Fruit fly (Drosophila melanogaster) whole organism, embryonic: Measurements from ENCODE around the gene Snm1.

Source experiments
- Adf1 ChIP-seq: fragments of 200-800 bp; sonication (Bioruptor generic); IDR thresholded peaks from 2 replicates; pipeline ENCODE4 v1.3.6; 2022; ENCODE audit warnings: missing biosample characterization, missing genetic modification characterization
- B-H1 ChIP-seq: fragments of 200-800 bp; sonication (Bioruptor generic); IDR thresholded peaks from 3 replicates; pipeline ENCODE4 v1.3.6; 2022; ENCODE audit warnings: missing biosample characterization, missing genetic modification characterization
- CG10321 ChIP-seq: fragments of 200-800 bp; sonication (Bioruptor generic); IDR thresholded peaks from 2 replicates; pipeline ENCODE4 v1.3.6; 2022; ENCODE audit warnings: missing biosample characterization, missing genetic modification characterization
- CG11560 ChIP-seq: fragments of 200-800 bp; sonication (Bioruptor generic); IDR thresholded peaks from 3 replicates; pipeline ENCODE4 v1.3.6; 2022; ENCODE audit warnings: missing biosample characterization, missing genetic modification characterization
- CG12219 ChIP-seq: fragments of 200-800 bp; sonication (Bioruptor generic); optimal IDR thresholded peaks from 3 replicates; lab custom pipeline; 2018; ENCODE audit warnings: missing biosample characterization, mild to moderate bottlenecking, missing genetic modification characterization
- CG12299 ChIP-seq: fragments of 200-800 bp; sonication (Bioruptor generic); optimal IDR thresholded peaks from 2 replicates; lab custom pipeline; 2018; ENCODE audit warnings: missing biosample characterization, mild to moderate bottlenecking, missing genetic modification characterization
- CG1233 ChIP-seq: fragments of 200-800 bp; sonication (Bioruptor generic); optimal IDR thresholded peaks from 4 replicates; lab custom pipeline; 2018; ENCODE audit warnings: missing biosample characterization, mild to moderate bottlenecking, missing genetic modification characterization
- CG14014 ChIP-seq: fragments of 200-800 bp; sonication (Bioruptor generic); IDR thresholded peaks from 2 replicates; pipeline ENCODE4 v1.3.6; 2022; ENCODE audit warnings: missing biosample characterization, missing genetic modification characterization
- CG14667 ChIP-seq: fragments of 200-800 bp; sonication (Bioruptor generic); IDR thresholded peaks from 2 replicates; pipeline ENCODE4 v1.3.6; 2022; ENCODE audit warnings: missing biosample characterization, missing genetic modification characterization
- CG15269 ChIP-seq: fragments of 200-800 bp; sonication (Bioruptor generic); optimal IDR thresholded peaks from 2 replicates; lab custom pipeline; 2018; ENCODE audit warnings: missing biosample characterization, mild to moderate bottlenecking, missing genetic modification characterization, moderate library complexity
- CG15514 ChIP-seq: fragments of 200-800 bp; sonication (Bioruptor generic); optimal IDR thresholded peaks from 3 replicates; lab custom pipeline; 2017; ENCODE audit warnings: missing biosample characterization, missing genetic modification characterization, mild to moderate bottlenecking, moderate library complexity, missing genetic modification reagents
- CG17186 ChIP-seq: fragments of 200-800 bp; sonication (Bioruptor generic); optimal IDR thresholded peaks from 3 replicates; lab custom pipeline; 2017; ENCODE audit warnings: missing biosample characterization, missing genetic modification reagents, missing genetic modification characterization
- CG17385 ChIP-seq: fragments of 200-800 bp; sonication (Bioruptor generic); optimal IDR thresholded peaks from 3 replicates; lab custom pipeline; 2018; ENCODE audit warnings: missing biosample characterization, mild to moderate bottlenecking, missing genetic modification characterization
- CG17568 ChIP-seq: fragments of 200-800 bp; sonication (Bioruptor generic); optimal IDR thresholded peaks from 2 replicates; lab custom pipeline; 2018; ENCODE audit warnings: missing biosample characterization, mild to moderate bottlenecking, missing genetic modification characterization, moderate library complexity
- CG31388 ChIP-seq: fragments of 200-800 bp; sonication (Bioruptor generic); optimal IDR thresholded peaks from 2 replicates; lab custom pipeline; 2016; ENCODE audit warnings: missing biosample characterization, missing genetic modification characterization
- CG31441 ChIP-seq: fragments of 200-800 bp; sonication (Bioruptor generic); IDR thresholded peaks from 2 replicates; pipeline ENCODE4 v1.3.6; 2022; ENCODE audit warnings: missing biosample characterization, missing genetic modification characterization
- CG34224 ChIP-seq: fragments of 200-800 bp; sonication (Bioruptor generic); IDR thresholded peaks from 3 replicates; pipeline ENCODE4 v1.3.6; 2022; ENCODE audit warnings: missing biosample characterization, missing genetic modification characterization; ENCODE audit not compliant: partially characterized antibody
- CG4282 ChIP-seq: fragments of 200-800 bp; sonication (Bioruptor generic); optimal IDR thresholded peaks from 2 replicates; lab custom pipeline; 2016; ENCODE audit warnings: missing biosample characterization, missing genetic modification characterization
- CG4707 ChIP-seq: fragments of 200-800 bp; sonication (Bioruptor generic); optimal IDR thresholded peaks from 2 replicates; lab custom pipeline; 2018; ENCODE audit warnings: missing biosample characterization, mild to moderate bottlenecking, missing genetic modification characterization, moderate library complexity
- CG4854 ChIP-seq: fragments of 200-800 bp; sonication (Bioruptor generic); optimal IDR thresholded peaks from 2 replicates; lab custom pipeline; 2016; ENCODE audit warnings: missing biosample characterization, missing genetic modification characterization, inconsistent platforms
- CG5245 ChIP-seq: fragments of 200-800 bp; sonication (Bioruptor generic); optimal IDR thresholded peaks from 3 replicates; lab custom pipeline; 2016; ENCODE audit warnings: missing biosample characterization, missing genetic modification characterization
- CG7357 ChIP-seq: fragments of 200-800 bp; sonication (Bioruptor generic); IDR thresholded peaks from 3 replicates; pipeline ENCODE4 v1.3.6; 2022; ENCODE audit warnings: missing biosample characterization, missing genetic modification characterization
- CG8388 ChIP-seq: fragments of 200-800 bp; sonication (Bioruptor generic); optimal IDR thresholded peaks from 2 replicates; lab custom pipeline; 2019; ENCODE audit warnings: missing biosample characterization, mild to moderate bottlenecking, missing genetic modification characterization, moderate library complexity
- ERR ChIP-seq: fragments of 200-800 bp; sonication (Bioruptor generic); optimal IDR thresholded peaks from 2 replicates; lab custom pipeline; 2016; ENCODE audit warnings: missing biosample characterization, missing genetic modification characterization
- Ets65A ChIP-seq: fragments of 200-800 bp; sonication (Bioruptor generic); peaks from one replicate; lab custom pipeline; 2016; ENCODE audit warnings: missing biosample characterization, missing genetic modification characterization
- Hr51 ChIP-seq, 2 experiments: fragments of 200-800 bp; sonication (Bioruptor generic); optimal IDR thresholded peaks; 2 replicates in 1 of 2; 3 replicates in 1 of 2; lab custom pipeline; 2016 to 2018; ENCODE audit warnings: missing biosample characterization in 2 of 2, missing genetic modification characterization in 2 of 2, mild to moderate bottlenecking in 1 of 2, moderate library complexity in 1 of 2
- Jarid2 ChIP-seq: fragments of 200-800 bp; sonication (Bioruptor generic); optimal IDR thresholded peaks from 3 replicates; lab custom pipeline; 2017; ENCODE audit warnings: mild to moderate bottlenecking, missing biosample characterization, missing genetic modification reagents, missing genetic modification characterization
- MTF-1 ChIP-seq: fragments of 200-800 bp; sonication (Bioruptor generic); optimal IDR thresholded peaks from 2 replicates; lab custom pipeline; 2018; ENCODE audit warnings: missing biosample characterization, mild to moderate bottlenecking, missing genetic modification characterization, borderline replicate concordance
- NC2α ChIP-seq: fragments of 200-800 bp; sonication (Bioruptor generic); optimal IDR thresholded peaks from 2 replicates; lab custom pipeline; 2016; ENCODE audit warnings: missing biosample characterization, missing genetic modification characterization
- Nf-YA ChIP-seq: fragments of 200-800 bp; sonication (Bioruptor generic); IDR thresholded peaks from 2 replicates; pipeline ENCODE4 v1.3.6; 2022; ENCODE audit warnings: missing biosample characterization, missing genetic modification characterization
- Poxn ChIP-seq: fragments of 200-800 bp; sonication (Bioruptor generic); IDR thresholded peaks from 2 replicates; pipeline ENCODE4 v1.3.6; 2022; ENCODE audit warnings: missing biosample characterization, missing genetic modification characterization
- ac ChIP-seq: fragments of 200-800 bp; sonication (Bioruptor generic); optimal IDR thresholded peaks from 3 replicates; lab custom pipeline; 2017; ENCODE audit warnings: missing biosample characterization, mild to moderate bottlenecking, missing genetic modification characterization
- ap ChIP-seq: fragments of 200-800 bp; sonication (Bioruptor generic); IDR thresholded peaks from 2 replicates; pipeline ENCODE4 v1.3.6; 2022; ENCODE audit warnings: missing biosample characterization, missing genetic modification characterization
- ash1 ChIP-seq: fragments of 200-800 bp; sonication (Bioruptor generic); optimal IDR thresholded peaks from 2 replicates; lab custom pipeline; 2018; ENCODE audit warnings: missing biosample characterization, mild to moderate bottlenecking, missing genetic modification characterization
- bigmax ChIP-seq: fragments of 200-800 bp; sonication (Bioruptor generic); optimal IDR thresholded peaks from 2 replicates; lab custom pipeline; 2018; ENCODE audit warnings: missing biosample characterization, mild to moderate bottlenecking, missing genetic modification characterization
- chm ChIP-seq: fragments of 200-800 bp; sonication (Bioruptor generic); IDR thresholded peaks from 2 replicates; pipeline ENCODE4 v1.3.6; 2022; ENCODE audit warnings: missing biosample characterization, missing genetic modification characterization
- cwo ChIP-seq: fragments of 200-800 bp; sonication (Bioruptor generic); optimal IDR thresholded peaks from 3 replicates; lab custom pipeline; 2017; ENCODE audit warnings: missing biosample characterization, missing genetic modification characterization, mild to moderate bottlenecking, moderate library complexity, missing genetic modification reagents
- en ChIP-seq: fragments of 200-800 bp; sonication (Bioruptor generic); optimal IDR thresholded peaks from 2 replicates; lab custom pipeline; 2016; ENCODE audit warnings: missing biosample characterization, missing genetic modification characterization
- fd96Cb ChIP-seq: fragments of 200-800 bp; sonication (Bioruptor generic); optimal IDR thresholded peaks from 2 replicates; lab custom pipeline; 2018; ENCODE audit warnings: missing biosample characterization, mild to moderate bottlenecking, missing genetic modification characterization, moderate library complexity
- ftz-f1 ChIP-seq: fragments of 200-800 bp; sonication (Bioruptor generic); optimal IDR thresholded peaks from 2 replicates; lab custom pipeline; 2016; ENCODE audit warnings: missing biosample characterization, missing genetic modification characterization
- gce ChIP-seq: fragments of 200-800 bp; sonication (Bioruptor generic); IDR thresholded peaks from 3 replicates; pipeline ENCODE4 v1.3.6; 2022; ENCODE audit warnings: missing biosample characterization, missing genetic modification characterization
- grau ChIP-seq: fragments of 200-800 bp; optimal IDR thresholded peaks from 3 replicates; lab custom pipeline; 2019; ENCODE audit warnings: missing biosample characterization, mild to moderate bottlenecking, missing genetic modification characterization, moderate library complexity
- gsb ChIP-seq: fragments of 200-800 bp; sonication (Bioruptor generic); IDR thresholded peaks from 2 replicates; pipeline ENCODE4 v1.3.6; 2022; ENCODE audit warnings: missing biosample characterization, missing genetic modification characterization
- hb ChIP-seq: fragments of 200-800 bp; sonication (Bioruptor generic); IDR thresholded peaks from 3 replicates; pipeline ENCODE4 v1.3.6; 2022; ENCODE audit warnings: missing biosample characterization, missing genetic modification characterization; ENCODE audit not compliant: partially characterized antibody
- jing ChIP-seq: fragments of 200-800 bp; sonication (Bioruptor generic); optimal IDR thresholded peaks from 2 replicates; lab custom pipeline; 2018; ENCODE audit warnings: missing biosample characterization, mild to moderate bottlenecking, missing genetic modification characterization
- lab ChIP-seq: fragments of 200-800 bp; sonication (Bioruptor generic); optimal IDR thresholded peaks from 3 replicates; lab custom pipeline; 2017; ENCODE audit warnings: missing biosample characterization, missing genetic modification characterization, mild to moderate bottlenecking, moderate library complexity, missing genetic modification reagents
- lilli ChIP-seq: fragments of 200-800 bp; sonication (Bioruptor generic); optimal IDR thresholded peaks from 3 replicates; lab custom pipeline; 2016; ENCODE audit warnings: missing biosample characterization, missing genetic modification characterization
- lmd ChIP-seq: fragments of 200-800 bp; sonication (Bioruptor generic); IDR thresholded peaks from 2 replicates; pipeline ENCODE4 v1.3.6; 2022; ENCODE audit warnings: missing biosample characterization, missing genetic modification characterization
- nom ChIP-seq: fragments of 200-800 bp; sonication (Bioruptor generic); optimal IDR thresholded peaks from 2 replicates; lab custom pipeline; 2017; ENCODE audit warnings: missing biosample characterization, missing genetic modification characterization, mild to moderate bottlenecking, moderate library complexity, missing genetic modification reagents
- peb ChIP-seq: fragments of 200-800 bp; sonication (Bioruptor generic); IDR thresholded peaks from 2 replicates; pipeline ENCODE4 v1.3.6; 2022; ENCODE audit warnings: missing biosample characterization, missing genetic modification characterization
- repo ChIP-seq: fragments of 200-800 bp; sonication (Bioruptor generic); optimal IDR thresholded peaks from 2 replicates; lab custom pipeline; 2016; ENCODE audit warnings: missing biosample characterization, missing genetic modification characterization

The Snm1 gene

dm6 chr3R:5547464-5547943 lies 7.4 kb upstream of the Snm1 start, which contains the start of gene CG2519 (continued):
- TF ChIP-seq jing (GFP tag; lab: Kevin White, UChicago) (no peak), Adf1 (GFP tag; lab: Robert Waterston, UW) (peak; percentile 69), CG34224 (GFP tag; lab: Robert Waterston, UW) (peak; percentile 81), hb (GFP tag; lab: Robert Waterston, UW) (peak; percentile 85), en (GFP tag; lab: Kevin White, UChicago) (no peak), CG15269 (no peak), bigmax (GFP tag; lab: Kevin White, UChicago) (peak; percentile 66), Ets65A (GFP tag; lab: Kevin White, UChicago) (peak; percentile 97), Hr51 (GFP tag; optimal IDR thresholded peaks at IDR 0.05; lab: Kevin White, UChicago) (peak in 1 of 2 experiments; percentile 51), gsb (GFP tag; lab: Robert Waterston, UW) (peak; percentile 31; the same call in 1 of the 2 replicates), ap (GFP tag; lab: Robert Waterston, UW) (no peak), lab (no peak), peb (GFP tag; lab: Robert Waterston, UW) (no peak), B-H1 (no peak), ash1 (GFP tag; lab: Kevin White, UChicago) (no peak), CG12299 (tag; lab: Kevin White, UChicago) (peak; percentile 14), ftz-f1 (GFP tag; lab: Kevin White, UChicago) (peak; percentile 81), CG17385 (GFP tag; lab: Kevin White, UChicago) (no peak), CG5245 (GFP tag; lab: Kevin White, UChicago) (peak; percentile 46), ac (GFP tag; lab: Kevin White, UChicago) (peak; percentile 10), CG4854 (GFP tag; lab: Kevin White, UChicago) (no peak), Poxn (no peak), CG7357 (GFP tag; lab: Robert Waterston, UW) (no peak), cwo (no peak), CG8388 (GFP tag; lab: Kevin White, UChicago) (no peak), lmd (GFP tag; lab: Robert Waterston, UW) (no peak), CG4707 (GFP tag; lab: Kevin White, UChicago) (no peak), CG14014 (peak; percentile 49; the same call in 1 of the 2 replicates), CG17568 (GFP tag; lab: Kevin White, UChicago) (no peak), nom (GFP tag; lab: Kevin White, UChicago) (no peak), CG31441 (GFP tag; lab: Robert Waterston, UW) (no peak), CG14667 (GFP tag; lab: Robert Waterston, UW) (peak; percentile 14; the same call in 1 of the 2 replicates), CG4282 (GFP tag; lab: Kevin White, UChicago) (peak; percentile 48), Nf-YA (GFP tag; lab: Robert Waterston, UW) (peak; percentile 33; the same call in 1 of the 2 replicates), repo (GFP tag; lab: Kevin White, UChicago) (no peak), grau (tag; lab: Kevin White, UChicago) (no peak), MTF-1 (peak; percentile 53), CG15514 (GFP tag; lab: Kevin White, UChicago) (peak; percentile 86), CG10321 (GFP tag; lab: Robert Waterston, UW) (no peak), Jarid2 (no peak), CG17186 (GFP tag; lab: Kevin White, UChicago) (peak; percentile 15), gce (GFP tag; lab: Robert Waterston, UW) (no peak), lilli (GFP tag; lab: Kevin White, UChicago) (peak; percentile 77), CG1233 (GFP tag; lab: Kevin White, UChicago) (no peak), CG31388 (no peak), fd96Cb (no peak), NC2α (GFP tag; lab: Kevin White, UChicago) (no peak), CG11560 (tag; lab: Robert Waterston, UW) (0 out of 3 replicates have a peak, but pooled peaks have one; percentile 39), CG12219 (GFP tag; lab: Kevin White, UChicago) (no peak), ERR (peak; percentile 57), chm (GFP tag; lab: Robert Waterston, UW) (no peak; the same call in 1 of the 2 replicates)
